Fruit fly (Drosophila melanogaster) whole organism, prepupa: ENCODE data around the gene CG3857.

Experiments used
- CG10669 ChIP-seq: fragments of 200-800 bp; sonication (Bioruptor generic); optimal IDR thresholded peaks from 3 replicates; lab custom pipeline; 2018; ENCODE audit warnings: missing biosample characterization, mild to moderate bottlenecking, missing genetic modification characterization, moderate library complexity
- CG32006 ChIP-seq: fragments of 200-800 bp; sonication (Bioruptor generic); optimal IDR thresholded peaks from 3 replicates; lab custom pipeline; 2017; ENCODE audit warnings: missing biosample characterization, mild to moderate bottlenecking, missing genetic modification characterization
- CG4318 ChIP-seq: fragments of 200-800 bp; sonication (Bioruptor generic); optimal IDR thresholded peaks from 3 replicates; lab custom pipeline; 2017; ENCODE audit warnings: missing biosample characterization, mild to moderate bottlenecking, missing genetic modification characterization
- CG6792 ChIP-seq: fragments of 200-800 bp; sonication (Bioruptor generic); optimal IDR thresholded peaks from 3 replicates; lab custom pipeline; 2016; ENCODE audit warnings: missing biosample characterization, missing genetic modification characterization
- CG6854 ChIP-seq: fragments of 200-800 bp; sonication (Bioruptor generic); optimal IDR thresholded peaks from 2 replicates; lab custom pipeline; 2017; ENCODE audit warnings: missing biosample characterization, mild to moderate bottlenecking, missing genetic modification characterization
- CG8632 ChIP-seq: fragments of 200-800 bp; sonication (Bioruptor generic); optimal IDR thresholded peaks from 3 replicates; lab custom pipeline; 2016; ENCODE audit warnings: missing biosample characterization, missing genetic modification characterization
- CG9139 ChIP-seq: fragments of 200-800 bp; sonication (Bioruptor generic); optimal IDR thresholded peaks from 3 replicates; lab custom pipeline; 2017; ENCODE audit warnings: missing biosample characterization, mild to moderate bottlenecking, missing genetic modification characterization
- Ets21C ChIP-seq: fragments of 200-800 bp; sonication (Bioruptor generic); optimal IDR thresholded peaks from 3 replicates; lab custom pipeline; 2016; ENCODE audit warnings: missing biosample characterization, missing genetic modification characterization
- Gug ChIP-seq: fragments of 200-800 bp; sonication (Bioruptor generic); IDR thresholded peaks from 2 replicates; pipeline ENCODE4 v1.3.6; 2022; ENCODE audit warnings: missing biosample characterization, missing genetic modification characterization
- Lpt ChIP-seq: fragments of 200-800 bp; sonication (Bioruptor generic); optimal IDR thresholded peaks from 3 replicates; lab custom pipeline; 2016; ENCODE audit warnings: missing biosample characterization, missing genetic modification characterization
- acj6 ChIP-seq: fragments of 200-800 bp; sonication (Bioruptor generic); optimal IDR thresholded peaks from 3 replicates; lab custom pipeline; 2016; ENCODE audit warnings: missing biosample characterization, missing genetic modification characterization
- pdm3 ChIP-seq: fragments of 200-800 bp; sonication (Bioruptor generic); optimal IDR thresholded peaks from 3 replicates; lab custom pipeline; 2016; ENCODE audit warnings: missing biosample characterization, missing genetic modification characterization
- ss ChIP-seq, 2 experiments: fragments of 200-800 bp; sonication (Bioruptor generic); optimal IDR thresholded peaks; 2 replicates in 1 of 2; 3 replicates in 1 of 2; lab custom pipeline; 2017 to 2018; ENCODE audit warnings: mild to moderate bottlenecking in 2 of 2, missing biosample characterization in 2 of 2, missing genetic modification characterization in 2 of 2, moderate library complexity in 1 of 2

DNA sequence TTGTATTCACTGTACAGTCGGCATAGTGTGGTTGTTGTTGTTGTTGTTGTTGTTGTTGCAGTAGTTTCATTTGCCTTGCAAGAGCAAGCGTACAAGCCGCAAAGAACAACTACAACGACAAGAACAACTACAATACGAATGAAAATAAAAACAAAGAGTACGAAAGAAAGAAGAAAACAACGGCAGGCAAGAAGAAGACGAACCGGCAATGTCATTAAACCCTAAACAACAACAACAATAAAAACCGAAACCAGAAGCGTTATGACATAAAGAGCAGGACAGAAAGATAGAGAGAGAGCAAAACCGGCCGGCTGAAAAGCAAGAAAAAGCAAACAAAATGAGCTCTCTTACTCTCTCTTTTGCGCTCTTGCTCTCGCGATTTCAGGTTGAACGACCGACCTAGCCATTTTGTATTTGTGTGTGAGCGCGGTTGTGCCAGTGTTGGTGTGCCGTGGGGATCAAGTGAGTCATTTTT, 8.1 kb upstream of the CG3857 start:
- no peak for TF ChIP-seq pdm3 (GFP tag; lab: Kevin White, UChicago)
- TF ChIP-seq CG9139 (GFP tag; lab: Kevin White, UChicago) = peak; percentile 18
- TF ChIP-seq Gug (GFP tag; lab: Robert Waterston, UW) = no peak
- TF ChIP-seq Ets21C = no peak
- peak; percentile 58 to 77 for TF ChIP-seq ss (GFP tag; optimal IDR thresholded peaks at IDR 0.05; lab: Kevin White, UChicago)
- TF ChIP-seq CG8632 (GFP tag; lab: Kevin White, UChicago) = no peak
- no peak for TF ChIP-seq CG32006
- TF ChIP-seq Lpt (GFP tag; lab: Kevin White, UChicago) = no peak
- no peak for TF ChIP-seq CG4318 (GFP tag; lab: Kevin White, UChicago)
- peak; percentile 0 for TF ChIP-seq CG6792 (GFP tag; lab: Kevin White, UChicago)
- TF ChIP-seq acj6 (GFP tag; lab: Kevin White, UChicago) = no peak
- TF ChIP-seq CG6854 (GFP tag; lab: Kevin White, UChicago) = no peak
- no peak for TF ChIP-seq CG10669 (GFP tag; lab: Kevin White, UChicago)
